Worm (Caenorhabditis elegans) whole organism, L1 larva: Measurements from ENCODE around the gene C35A11.4.

Experiments
- C04F5.9 ChIP-seq: sonication (generic microtip); optimal IDR thresholded peaks from 2 replicates; lab custom pipeline; 2016; ENCODE audit warnings: missing genetic modification characterization, missing compliant biosample characterization
- C16A3.4 ChIP-seq: fragments of 150-350 bp; optimal IDR thresholded peaks from 2 replicates; lab custom pipeline; 2014; ENCODE audit warnings: missing biosample characterization, missing genetic modification characterization
- C34B4.2 ChIP-seq: sonication (generic microtip); optimal IDR thresholded peaks from 2 replicates; lab custom pipeline; 2017; ENCODE audit warnings: mild to moderate bottlenecking, missing genetic modification characterization, missing compliant biosample characterization
- Y116A8C.19 ChIP-seq: sonication (generic microtip); optimal IDR thresholded peaks from 2 replicates; lab custom pipeline; 2016; ENCODE audit warnings: missing compliant biosample characterization, missing genetic modification characterization, borderline replicate concordance
- ama-1 ChIP-seq: fragments of 150-350 bp; optimal IDR thresholded peaks from 2 replicates; lab custom pipeline; 2014
- blmp-1 ChIP-seq: fragments of 150-350 bp; optimal IDR thresholded peaks from 2 replicates; lab custom pipeline; 2014; ENCODE audit warnings: missing biosample characterization, missing genetic modification characterization
- ceh-63 ChIP-seq: fragments of 200-800 bp; sonication (Bioruptor generic); optimal IDR thresholded peaks from 2 replicates; lab custom pipeline; 2018; ENCODE audit warnings: mild to moderate bottlenecking, missing genetic modification characterization, missing compliant biosample characterization
- ceh-82 ChIP-seq, 3 experiments: fragments of 150-350 bp in 1 of 3; sonication (generic microtip) in 2 of 3; optimal IDR thresholded peaks; 2 replicates each; lab custom pipeline; 2014 to 2017; ENCODE audit warnings: missing biosample characterization in 3 of 3, missing genetic modification characterization in 3 of 3
- ceh-88 ChIP-seq: fragments of 200-800 bp; sonication (Bioruptor generic); IDR thresholded peaks from 2 replicates; pipeline ENCODE4 v1.3.6; 2022; ENCODE audit warnings: missing genetic modification characterization, missing compliant biosample characterization
- ceh-90 ChIP-seq: sonication (generic microtip); optimal IDR thresholded peaks from 2 replicates; lab custom pipeline; 2016; ENCODE audit warnings: missing genetic modification characterization, missing compliant biosample characterization
- ces-1 ChIP-seq: fragments of 150-350 bp; optimal IDR thresholded peaks from 2 replicates; lab custom pipeline; 2014; ENCODE audit warnings: missing biosample characterization, missing genetic modification reagents, missing genetic modification characterization
- dpl-1 ChIP-seq, 3 experiments: fragments of 150-350 bp in 2 of 3; sonication (generic microtip) in 1 of 3; optimal IDR thresholded peaks; 2 replicates each; lab custom pipeline; 2014 to 2017; ENCODE audit warnings: missing biosample characterization in 3 of 3, missing genetic modification characterization in 3 of 3, missing genetic modification reagents in 3 of 3
- efl-1 ChIP-seq, 4 experiments: fragments of 150-350 bp; optimal IDR thresholded peaks in 3 of 4; peaks in 1 of 4; 1 replicate in 1 of 4; 2 replicates in 3 of 4; lab custom pipeline; 2014; ENCODE audit warnings: missing biosample characterization in 2 of 4, missing genetic modification characterization in 2 of 4, missing genetic modification reagents in 2 of 4
- efl-3 ChIP-seq: fragments of 200-800 bp; sonication (Bioruptor generic); optimal IDR thresholded peaks from 2 replicates; lab custom pipeline; 2018; ENCODE audit warnings: mild to moderate bottlenecking, missing genetic modification characterization, missing compliant biosample characterization
- egl-13 ChIP-seq: sonication (generic microtip); optimal IDR thresholded peaks from 2 replicates; lab custom pipeline; 2016; ENCODE audit warnings: missing genotype, missing genetic modification reagents, missing genetic modification characterization, missing compliant biosample characterization
- egl-27 ChIP-seq, 2 experiments: fragments of 150-350 bp in 1 of 2; sonication (generic microtip); optimal IDR thresholded peaks; 3 replicates each; lab custom pipeline; 2017 to 2018; ENCODE audit warnings: missing biosample characterization in 2 of 2, missing genetic modification characterization in 2 of 2, missing genetic modification reagents in 2 of 2
- elt-2 ChIP-seq: sonication (generic microtip); optimal IDR thresholded peaks from 2 replicates; lab custom pipeline; 2016; ENCODE audit warnings: missing genetic modification characterization, mild to moderate bottlenecking, inconsistent platforms, missing compliant biosample characterization, missing genetic modification reagents
- elt-3 ChIP-seq, 6 experiments: fragments of 150-350 bp in 1 of 6; sonication (generic microtip); optimal IDR thresholded peaks; 2 replicates each; lab custom pipeline; 2017 to 2018; ENCODE audit warnings: missing biosample characterization in 6 of 6, missing genetic modification characterization in 6 of 6, inconsistent platforms in 1 of 6
- grh-1 ChIP-seq: fragments of 200-800 bp; sonication (Bioruptor generic); IDR thresholded peaks from 2 replicates; pipeline ENCODE4 v1.3.6; 2022; ENCODE audit warnings: missing genetic modification reagents, missing genetic modification characterization, missing compliant biosample characterization
- hlh-4 ChIP-seq: sonication (generic microtip); optimal IDR thresholded peaks from 2 replicates; lab custom pipeline; 2016; ENCODE audit warnings: mild to moderate bottlenecking, missing genetic modification characterization, missing compliant biosample characterization
- isw-1 ChIP-seq: fragments of 200-800 bp; sonication (Bioruptor generic); IDR thresholded peaks from 2 replicates; pipeline ENCODE4 v1.3.6; 2022; ENCODE audit warnings: missing genetic modification characterization, missing compliant biosample characterization
- lin-14 ChIP-seq: fragments of 200-800 bp; sonication (Bioruptor generic); optimal IDR thresholded peaks from 2 replicates; lab custom pipeline; 2018; ENCODE audit warnings: mild to moderate bottlenecking, missing genetic modification characterization, moderate library complexity, missing compliant biosample characterization
- lin-15B ChIP-seq: fragments of 150-350 bp; sonication (generic microtip); optimal IDR thresholded peaks from 3 replicates; lab custom pipeline; 2014; ENCODE audit warnings: missing biosample characterization, missing genetic modification characterization
- lin-39 ChIP-seq: fragments of 150-350 bp; optimal IDR thresholded peaks from 2 replicates; lab custom pipeline; 2014; ENCODE audit warnings: missing biosample characterization, missing genetic modification reagents, missing genetic modification characterization
- lsy-2 ChIP-seq, 2 experiments: fragments of 150-350 bp; optimal IDR thresholded peaks; 2 replicates each; lab custom pipeline; 2014; ENCODE audit warnings: missing biosample characterization in 2 of 2, missing genetic modification characterization in 2 of 2
- mdl-1 ChIP-seq, 2 experiments: fragments of 150-350 bp; optimal IDR thresholded peaks; 2 replicates each; lab custom pipeline; 2014 to 2017; ENCODE audit warnings: missing biosample characterization in 2 of 2, missing genetic modification characterization in 2 of 2, inconsistent platforms in 1 of 2
- mef-2 ChIP-seq: fragments of 150-350 bp; optimal IDR thresholded peaks from 2 replicates; lab custom pipeline; 2014; ENCODE audit warnings: missing biosample characterization, missing genetic modification characterization
- nhr-11 ChIP-seq: fragments of 150-350 bp; optimal IDR thresholded peaks from 2 replicates; lab custom pipeline; 2014; ENCODE audit warnings: missing biosample characterization, missing genetic modification characterization
- nhr-12 ChIP-seq: sonication (generic microtip); optimal IDR thresholded peaks from 2 replicates; lab custom pipeline; 2017; ENCODE audit warnings: missing biosample characterization, missing genetic modification characterization
- nhr-19 ChIP-seq: fragments of 200-800 bp; sonication (Bioruptor generic); conservative IDR thresholded peaks from 2 replicates; pipeline ENCODE4 v1.3.6; 2022; ENCODE audit warnings: missing genetic modification characterization, missing compliant biosample characterization
- nhr-237 ChIP-seq: fragments of 150-350 bp; optimal IDR thresholded peaks from 2 replicates; lab custom pipeline; 2014; ENCODE audit warnings: missing biosample characterization, missing genetic modification characterization
- nhr-28 ChIP-seq: fragments of 150-350 bp; optimal IDR thresholded peaks from 2 replicates; lab custom pipeline; 2014; ENCODE audit warnings: missing biosample characterization, missing genetic modification characterization
- nhr-71 ChIP-seq: sonication (generic microtip); optimal IDR thresholded peaks from 2 replicates; lab custom pipeline; 2016; ENCODE audit warnings: mild to moderate bottlenecking, missing genetic modification characterization, moderate library complexity, missing compliant biosample characterization
- nhr-84 ChIP-seq: sonication (generic microtip); optimal IDR thresholded peaks from 2 replicates; lab custom pipeline; 2017; ENCODE audit warnings: missing biosample characterization, missing genetic modification characterization
- nhr-85 ChIP-seq: sonication (generic microtip); peaks from one replicate; lab custom pipeline; 2016; ENCODE audit warnings: missing genetic modification characterization, inconsistent platforms, missing compliant biosample characterization
- nhr-90 ChIP-seq: sonication (generic microtip); optimal IDR thresholded peaks from 2 replicates; lab custom pipeline; 2016; ENCODE audit warnings: mild to moderate bottlenecking, missing genetic modification characterization, missing compliant biosample characterization; ENCODE audit not compliant: poor library complexity
- rnt-1 ChIP-seq: sonication (generic microtip); optimal IDR thresholded peaks from 2 replicates; lab custom pipeline; 2016; ENCODE audit warnings: mild to moderate bottlenecking, missing genetic modification characterization, moderate library complexity, missing compliant biosample characterization
- snpc-4 ChIP-seq: fragments of 150-350 bp; optimal IDR thresholded peaks from 2 replicates; lab custom pipeline; 2014; ENCODE audit warnings: missing biosample characterization, missing genetic modification characterization
- snu-23 ChIP-seq: sonication (generic microtip); optimal IDR thresholded peaks from 2 replicates; lab custom pipeline; 2016; ENCODE audit warnings: missing genetic modification characterization, missing compliant biosample characterization
- sptf-1 ChIP-seq: fragments of 150-350 bp; optimal IDR thresholded peaks from 2 replicates; lab custom pipeline; 2014; ENCODE audit warnings: missing biosample characterization, missing genetic modification characterization
- tbx-2 ChIP-seq: sonication (generic microtip); optimal IDR thresholded peaks from 2 replicates; lab custom pipeline; 2016; ENCODE audit warnings: missing genetic modification characterization, missing compliant biosample characterization
- unc-130 ChIP-seq: fragments of 150-350 bp; optimal IDR thresholded peaks from 2 replicates; lab custom pipeline; 2017; ENCODE audit warnings: missing biosample characterization, missing genetic modification characterization, inconsistent platforms
- unc-30 ChIP-seq: sonication (generic microtip); optimal IDR thresholded peaks from 2 replicates; lab custom pipeline; 2017; ENCODE audit warnings: missing biosample characterization, missing genetic modification characterization
- unc-62 ChIP-seq: fragments of 150-350 bp; optimal IDR thresholded peaks from 2 replicates; lab custom pipeline; 2014; ENCODE audit warnings: missing biosample characterization, missing genetic modification reagents, missing genetic modification characterization
- zip-4 ChIP-seq: fragments of 200-800 bp; sonication (Bioruptor generic); optimal IDR thresholded peaks from 2 replicates; lab custom pipeline; 2018; ENCODE audit warnings: mild to moderate bottlenecking, missing genetic modification characterization, moderate library complexity, missing compliant biosample characterization

Gene C35A11.4

DNA sequence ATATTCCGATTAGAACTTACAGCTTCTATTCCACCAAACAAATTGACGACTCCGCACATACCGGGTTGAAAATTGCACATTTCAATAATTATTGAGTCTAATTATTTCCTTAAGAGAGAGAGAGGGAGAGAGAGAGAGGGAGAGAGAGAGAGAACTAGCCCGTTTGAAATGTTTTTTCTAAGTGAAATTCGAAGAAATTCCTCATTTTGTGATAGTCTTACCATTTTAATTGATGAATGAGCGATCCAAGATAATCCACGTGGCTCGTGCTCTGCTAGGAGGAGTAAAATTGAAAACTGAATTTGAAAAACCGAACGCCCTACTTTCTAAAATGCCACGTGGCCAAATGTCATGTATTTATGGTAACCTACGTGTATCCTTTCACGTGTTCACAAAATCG is 39.6 kb upstream of the C35A11.4 start, which contains the start of gene F08F3.8:
Gene F08F3.8 (minus strand): TSS at position 101 of the 400 bp plus-strand sequence.
- TF ChIP-seq lin-39 (tag; lab: Kevin White, UChicago) (no peak), egl-13 (tag; lab: Kevin White, UChicago) (no peak), nhr-19 (no peak), C16A3.4 (no peak), blmp-1 (tag; lab: Kevin White, UChicago) (no peak), mef-2 (tag; lab: Kevin White, UChicago) (no peak), sptf-1 (no peak)

DNA sequence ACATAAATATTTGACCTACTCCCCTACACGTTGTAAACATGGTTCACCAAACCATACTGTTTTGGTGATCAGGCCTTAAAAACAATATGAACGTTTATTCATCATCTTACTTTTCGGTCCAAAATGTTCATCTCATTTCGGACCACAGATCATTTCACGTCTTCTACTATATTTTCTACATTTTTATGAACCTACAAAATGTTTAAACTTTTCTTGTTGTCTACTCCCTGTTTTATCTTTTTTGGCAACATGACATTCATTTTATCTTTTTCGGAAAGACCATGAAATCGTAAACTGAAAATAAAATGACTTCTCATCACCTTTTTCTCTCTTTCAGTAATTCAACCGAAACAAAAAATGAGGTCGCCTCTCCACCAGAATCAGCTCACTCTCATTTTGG is 34.9 kb upstream of the C35A11.4 start, which contains the start of gene rhr-1:
Gene rhr-1 (plus strand): TSS at position 301 of the 400 bp plus-strand sequence.
- no peak for TF ChIP-seq zip-4 (GFP tag; lab: Kevin White, UChicago)
- TF ChIP-seq efl-3 (GFP tag; lab: Kevin White, UChicago), result no peak
- TF ChIP-seq unc-30, result no peak
- TF ChIP-seq snu-23 (GFP tag; lab: Kevin White, UChicago), result no peak
- no peak for TF ChIP-seq snpc-4 (tag; lab: Kevin White, UChicago)
- TF ChIP-seq nhr-19, result no peak
- no peak for TF ChIP-seq ces-1 (GFP tag; lab: Kevin White, UChicago)
- TF ChIP-seq tbx-2 (tag; lab: Kevin White, UChicago), result no peak
- TF ChIP-seq nhr-11 (tag; lab: Kevin White, UChicago), result no peak
- no peak for TF ChIP-seq elt-3 (tag; optimal IDR thresholded peaks at IDR 0.05; lab: Kevin White, UChicago)
- no peak for TF ChIP-seq nhr-28 (tag; lab: Kevin White, UChicago)

DNA sequence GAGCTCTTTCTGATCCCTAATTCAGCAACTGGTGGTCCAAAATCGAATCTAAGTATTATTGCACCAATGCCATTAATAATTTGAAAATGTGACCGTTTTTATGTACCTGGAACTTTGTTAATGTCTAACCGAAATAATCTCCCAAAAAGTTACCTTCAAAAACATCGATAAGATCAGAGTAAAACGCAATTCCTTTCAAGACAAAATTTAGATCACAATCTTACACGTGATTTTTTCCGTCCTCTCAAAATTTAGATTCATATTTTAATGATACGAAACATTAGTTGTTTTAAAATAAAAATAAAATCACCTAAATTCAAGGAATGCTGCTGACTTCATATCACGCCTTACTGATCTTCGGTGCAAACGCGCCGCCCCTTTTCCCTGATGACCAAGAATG is 33.4 kb upstream of the C35A11.4 start:
- TF ChIP-seq isw-1 (GFP tag; lab: Robert Waterston, UW) (no peak), ces-1 (GFP tag; lab: Kevin White, UChicago) (no peak), ceh-90 (tag; lab: Kevin White, UChicago) (no peak), nhr-71 (peak; percentile 15), nhr-237 (tag; lab: Kevin White, UChicago) (no peak), ceh-88 (no peak), ama-1 (lab: Kevin White, UChicago) (no peak), lin-15B (tag; lab: Kevin White, UChicago) (no peak), C16A3.4 (no peak), egl-27 (tag; optimal IDR thresholded peaks at IDR 0.05; lab: Kevin White, UChicago) (no peak), nhr-12 (tag; lab: Kevin White, UChicago) (no peak), elt-3 (tag; optimal IDR thresholded peaks at IDR 0.05; lab: Kevin White, UChicago) (no peak), unc-130 (no peak), unc-62 (GFP tag; lab: Kevin White, UChicago) (no peak), zip-4 (GFP tag; lab: Kevin White, UChicago) (no peak), nhr-19 (no peak), nhr-11 (tag; lab: Kevin White, UChicago) (no peak), C34B4.2 (tag; lab: Kevin White, UChicago) (no peak), nhr-85 (tag; lab: Kevin White, UChicago) (peak; percentile 85), efl-1 (optimal IDR thresholded peaks at IDR 0.05; lab: Kevin White, UChicago) (no peak), efl-1 (GFP tag; optimal IDR thresholded peaks at IDR 0.05 in 1 of 2; lab: Kevin White, UChicago) (peak in 1 of 2 experiments; percentile 49), Y116A8C.19 (tag; lab: Kevin White, UChicago) (no peak), lin-14 (GFP tag; lab: Kevin White, UChicago) (peak; percentile 37), hlh-4 (tag; lab: Kevin White, UChicago) (no peak), lin-39 (tag; lab: Kevin White, UChicago) (no peak), ceh-63 (GFP tag; lab: Kevin White, UChicago) (no peak), mef-2 (tag; lab: Kevin White, UChicago) (no peak), C04F5.9 (tag; lab: Kevin White, UChicago) (no peak), efl-3 (GFP tag; lab: Kevin White, UChicago) (no peak)
- TF ChIP-seq, all 84 proteins: peak for 4

DNA sequence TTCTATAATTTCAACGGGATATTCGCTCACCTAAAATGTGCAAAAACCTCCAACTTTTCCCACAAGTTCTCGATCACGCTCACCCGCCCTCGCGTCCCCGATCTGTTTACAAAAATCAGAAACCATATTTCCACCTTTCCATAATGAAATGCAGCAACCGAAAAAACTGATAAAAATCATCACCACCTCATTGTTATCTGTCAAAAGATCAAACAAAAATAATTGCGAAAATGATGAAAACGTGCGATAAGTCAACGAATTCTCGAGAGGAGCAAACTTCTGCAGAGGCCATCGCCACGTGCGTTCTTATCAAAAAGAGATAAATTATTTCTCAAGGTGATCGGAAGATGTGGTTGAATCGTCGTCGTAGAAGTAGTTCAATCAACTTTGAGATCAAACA is 32.1 kb upstream of the C35A11.4 start:
- TF ChIP-seq ceh-82 (tag; optimal IDR thresholded peaks at IDR 0.05; lab: Kevin White, UChicago), result no peak
- TF ChIP-seq mdl-1 (tag; optimal IDR thresholded peaks at IDR 0.05; lab: Kevin White, UChicago), result peak in 1 of 2 experiments; percentile 78
- no peak for TF ChIP-seq unc-130
- peak; percentile 43 for TF ChIP-seq nhr-19
- no peak for TF ChIP-seq egl-27 (tag; optimal IDR thresholded peaks at IDR 0.05; lab: Kevin White, UChicago)
- no peak for TF ChIP-seq zip-4 (GFP tag; lab: Kevin White, UChicago)
- peak; percentile 62 to 96 (median 86) for TF ChIP-seq elt-3 (tag; optimal IDR thresholded peaks at IDR 0.05; lab: Kevin White, UChicago)
- TF ChIP-seq grh-1 (GFP tag; lab: Robert Waterston, UW), result peak; percentile 52
- TF ChIP-seq dpl-1 (GFP tag; optimal IDR thresholded peaks at IDR 0.05; lab: Kevin White, UChicago), result peak in 1 of 3 experiments; percentile 15
- no peak for TF ChIP-seq nhr-84 (tag; lab: Kevin White, UChicago)
- TF ChIP-seq rnt-1 (tag; lab: Kevin White, UChicago), result peak; percentile 39
- peak; percentile 87 for TF ChIP-seq lin-14 (GFP tag; lab: Kevin White, UChicago)
- TF ChIP-seq elt-2 (tag; lab: Kevin White, UChicago), result peak; percentile 89
- peak; percentile 93 for TF ChIP-seq efl-3 (GFP tag; lab: Kevin White, UChicago)
- peak; percentile 99 for TF ChIP-seq nhr-85 (tag; lab: Kevin White, UChicago)
- TF ChIP-seq Y116A8C.19 (tag; lab: Kevin White, UChicago), result no peak
- peak in 1 of 2 experiments; percentile 13 for TF ChIP-seq lsy-2 (tag; optimal IDR thresholded peaks at IDR 0.05; lab: Kevin White, UChicago)
- peak; percentile 78 for TF ChIP-seq nhr-90 (tag; lab: Kevin White, UChicago)
